Worm (Caenorhabditis elegans) whole organism, L1 larva: ENCODE data around the gene Y6G8.16.
"Not testable (repeated sequence)": the region's sequence is repeated elsewhere in the genome, so short reads cannot be mapped to it uniquely, and the experiment has no call there.

ENCODE experiments used
- ama-1 ChIP-seq: fragments of 150-350 bp; optimal IDR thresholded peaks from 2 replicates; lab custom pipeline; 2014
- elt-3 ChIP-seq, 6 experiments: fragments of 150-350 bp in 1 of 6; sonication (generic microtip); optimal IDR thresholded peaks; 2 replicates each; lab custom pipeline; 2017 to 2018; ENCODE audit warnings: missing biosample characterization in 6 of 6, missing genetic modification characterization in 6 of 6, inconsistent platforms in 1 of 6
- hlh-4 ChIP-seq: sonication (generic microtip); optimal IDR thresholded peaks from 2 replicates; lab custom pipeline; 2016; ENCODE audit warnings: mild to moderate bottlenecking, missing genetic modification characterization, missing compliant biosample characterization
- hpl-2 ChIP-seq: fragments of 150-350 bp; optimal IDR thresholded peaks from 2 replicates; lab custom pipeline; 2014; ENCODE audit warnings: missing biosample characterization, missing genetic modification reagents, missing genetic modification characterization
- lin-39 ChIP-seq: fragments of 150-350 bp; optimal IDR thresholded peaks from 2 replicates; lab custom pipeline; 2014; ENCODE audit warnings: missing biosample characterization, missing genetic modification reagents, missing genetic modification characterization
- lsy-2 ChIP-seq, 2 experiments: fragments of 150-350 bp; optimal IDR thresholded peaks; 2 replicates each; lab custom pipeline; 2014; ENCODE audit warnings: missing biosample characterization in 2 of 2, missing genetic modification characterization in 2 of 2
- mdl-1 ChIP-seq, 2 experiments: fragments of 150-350 bp; optimal IDR thresholded peaks; 2 replicates each; lab custom pipeline; 2014 to 2017; ENCODE audit warnings: missing biosample characterization in 2 of 2, missing genetic modification characterization in 2 of 2, inconsistent platforms in 1 of 2
- nhr-11 ChIP-seq: fragments of 150-350 bp; optimal IDR thresholded peaks from 2 replicates; lab custom pipeline; 2014; ENCODE audit warnings: missing biosample characterization, missing genetic modification characterization
- nhr-20 ChIP-seq: sonication (generic microtip); optimal IDR thresholded peaks from 2 replicates; lab custom pipeline; 2016; ENCODE audit warnings: mild to moderate bottlenecking, missing genetic modification characterization, missing compliant biosample characterization
- pqm-1 ChIP-seq: sonication (generic microtip); optimal IDR thresholded peaks from 3 replicates; lab custom pipeline; 2017; ENCODE audit warnings: missing biosample characterization, missing genetic modification characterization
- vab-15 ChIP-seq: sonication (generic microtip); optimal IDR thresholded peaks from 2 replicates; lab custom pipeline; 2017; ENCODE audit warnings: missing genotype, mild to moderate bottlenecking, missing genetic modification characterization, missing compliant biosample characterization
- xbp-1 ChIP-seq: sonication (generic microtip); optimal IDR thresholded peaks from 2 replicates; lab custom pipeline; 2016; ENCODE audit warnings: missing genetic modification characterization, missing compliant biosample characterization
- zag-1 ChIP-seq: fragments of 150-350 bp; optimal IDR thresholded peaks from 2 replicates; lab custom pipeline; 2014; ENCODE audit warnings: missing biosample characterization, missing genetic modification characterization
- ztf-11 ChIP-seq, 2 experiments: sonication (generic microtip); optimal IDR thresholded peaks; 2 replicates each; lab custom pipeline; 2016 to 2017; ENCODE audit warnings: missing genetic modification characterization in 2 of 2, missing biosample characterization in 1 of 2, missing compliant biosample characterization in 1 of 2

DNA sequence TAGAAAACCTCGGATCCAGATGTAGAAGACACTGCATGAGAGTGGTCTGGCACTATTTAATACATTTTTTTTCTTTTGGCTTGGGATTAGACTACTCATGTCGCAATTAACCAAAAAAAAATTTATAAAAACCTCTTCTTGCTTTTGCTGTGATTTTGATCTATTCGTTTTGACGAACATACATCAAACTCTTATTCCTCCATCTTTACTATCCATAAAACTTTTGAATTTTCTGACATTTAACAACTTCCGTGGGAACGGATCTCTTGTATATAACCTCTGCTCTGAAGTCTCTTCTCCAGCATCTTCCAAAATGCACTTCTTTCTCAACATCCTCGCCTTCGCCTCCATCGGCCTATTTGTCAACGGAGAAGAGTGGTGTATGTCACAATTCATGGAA lies at the start of gene Y6G8.16:
- TF ChIP-seq mdl-1 (tag; optimal IDR thresholded peaks at IDR 0.05; lab: Kevin White, UChicago); xbp-1; ama-1 (lab: Kevin White, UChicago); hpl-2 (GFP tag; lab: Kevin White, UChicago); lsy-2 (tag; optimal IDR thresholded peaks at IDR 0.05; lab: Kevin White, UChicago); zag-1 (tag; lab: Kevin White, UChicago); hlh-4 (tag; lab: Kevin White, UChicago); nhr-20 (tag; lab: Kevin White, UChicago); vab-15 (tag; lab: Kevin White, UChicago); ztf-11 (tag; optimal IDR thresholded peaks at IDR 0.05; lab: Kevin White, UChicago); nhr-11; pqm-1; lin-39; elt-3 (tag; optimal IDR thresholded peaks at IDR 0.05; lab: Kevin White, UChicago): not testable (repeated sequence)
